Worm (Caenorhabditis elegans): ENCODE measurements around the gene W01A11.1.
A peak's percentile ranks its signal among the peaks of the same experiment; 100 is the strongest.

W01A11.1 gene

DNA sequence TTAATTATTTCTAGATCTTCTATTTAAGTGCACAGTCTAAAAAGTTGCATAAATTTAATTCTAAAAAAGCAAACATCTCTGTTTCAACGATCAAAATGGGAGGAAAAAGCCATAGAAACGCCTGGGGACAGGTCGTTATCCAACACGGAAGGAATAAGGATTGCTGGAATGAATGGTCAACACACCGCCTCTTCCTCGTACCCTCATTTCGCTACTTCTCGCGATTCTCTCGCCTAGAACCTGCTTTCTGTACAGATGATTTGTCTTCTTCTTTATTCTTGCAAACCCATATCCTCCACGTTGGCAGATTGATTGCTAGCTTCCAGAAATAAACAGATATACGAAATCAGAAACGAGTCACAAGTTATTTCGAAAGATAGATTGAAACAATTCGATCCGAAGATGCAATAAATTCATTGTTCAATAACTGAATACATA, 15.9 kb downstream of the W01A11.1 start, which contains the start of gene dpy-11 (continued):
- TF ChIP-seq hif-1 (tag; optimal IDR thresholded peaks at IDR 0.05) (peak in 1 of 2 experiments; percentile 20), zfp-2 (tag; optimal IDR thresholded peaks at IDR 0.05) (no peak), F44E2.7 (GFP tag; IDR thresholded peaks at IDR 0.05) (no peak), tag-97 (GFP tag; IDR thresholded peaks at IDR 0.05) (no peak), spr-1 (tag; optimal IDR thresholded peaks at IDR 0.05) (peak; percentile 53), nhr-102 (tag; optimal IDR thresholded peaks at IDR 0.05) (peak; percentile 29), T26A8.4 (GFP tag; IDR thresholded peaks at IDR 0.05) (peak; percentile 81), nhr-48 (tag; optimal IDR thresholded peaks at IDR 0.05) (peak; percentile 44), ZK337.2 (GFP tag; IDR thresholded peaks at IDR 0.05) (peak; percentile 35; the same call in 1 of the 2 replicates), daf-16 (GFP tag; optimal IDR thresholded peaks at IDR 0.05) (peak in 1 of 2 experiments; percentile 30), daf-16 (tag; optimal IDR thresholded peaks at IDR 0.05) (peak; percentile 21), vab-7 (GFP tag; IDR thresholded peaks at IDR 0.05) (no peak), sdz-12 (GFP tag; optimal IDR thresholded peaks at IDR 0.05) (peak; percentile 90), hlh-11 (tag; optimal IDR thresholded peaks at IDR 0.05) (peak; percentile 79), dmd-8 (GFP tag; IDR thresholded peaks at IDR 0.05) (no peak), php-3 (GFP tag; IDR thresholded peaks at IDR 0.05) (0 out of 2 replicates have a peak, but pooled peaks have one; percentile 8), snpc-1.2 (GFP tag; IDR thresholded peaks at IDR 0.05) (peak; percentile 45; the same call in 1 of the 2 replicates), nhr-237 (tag; optimal IDR thresholded peaks at IDR 0.05) (no peak), spr-3 (GFP tag; optimal IDR thresholded peaks at IDR 0.05) (peak; percentile 12), nhr-28 (tag; optimal IDR thresholded peaks at IDR 0.05) (peak; percentile 36), set-16 (GFP tag; IDR thresholded peaks at IDR 0.05) (no peak), ctbp-1 (GFP tag; IDR thresholded peaks at IDR 0.05) (0 out of 2 replicates have a peak, but pooled peaks have one; percentile 36), nhr-77 (tag; optimal IDR thresholded peaks at IDR 0.05) (peak; percentile 39), Y105C5A.15 (GFP tag; IDR thresholded peaks at IDR 0.05) (0 out of 2 replicates have a peak, but pooled peaks have one; percentile 46), dve-1 (tag; optimal IDR thresholded peaks at IDR 0.05; ENCODE audit: insufficient read depth) (peak; percentile 57), fos-1 (tag; optimal IDR thresholded peaks at IDR 0.05) (no peak), mep-1 (tag; optimal IDR thresholded peaks at IDR 0.05) (peak; percentile 81), mdt-29 (GFP tag; IDR thresholded peaks at IDR 0.05) (peak; percentile 49; the same call in 1 of the 2 replicates), zfp-3 (GFP tag; conservative IDR thresholded peaks at IDR 0.05) (peak; percentile 93), nhr-25 (tag; optimal IDR thresholded peaks at IDR 0.05; ENCODE audit: borderline replicate concordance, insufficient read depth) (peak; percentile 55), mxl-3 (GFP tag; optimal IDR thresholded peaks at IDR 0.05) (peak; percentile 75), Y75B8A.6 (GFP tag; IDR thresholded peaks at IDR 0.05) (peak; percentile 91), pha-4 (GFP tag; IDR thresholded peaks at IDR 0.05) (no peak), pha-4 (tag; optimal IDR thresholded peaks at IDR 0.05) (no peak), madf-9 (GFP tag; conservative IDR thresholded peaks at IDR 0.05) (peak; percentile 59; the same call in 1 of the 2 replicates), gei-8 (GFP tag; optimal IDR thresholded peaks at IDR 0.05) (peak; percentile 46), aha-1 (tag) (peak; percentile 98), lsy-2 (tag; optimal IDR thresholded peaks at IDR 0.05) (peak; percentile 49 to 58), lin-38 (GFP tag; IDR thresholded peaks at IDR 0.05) (peak; percentile 53)

DNA sequence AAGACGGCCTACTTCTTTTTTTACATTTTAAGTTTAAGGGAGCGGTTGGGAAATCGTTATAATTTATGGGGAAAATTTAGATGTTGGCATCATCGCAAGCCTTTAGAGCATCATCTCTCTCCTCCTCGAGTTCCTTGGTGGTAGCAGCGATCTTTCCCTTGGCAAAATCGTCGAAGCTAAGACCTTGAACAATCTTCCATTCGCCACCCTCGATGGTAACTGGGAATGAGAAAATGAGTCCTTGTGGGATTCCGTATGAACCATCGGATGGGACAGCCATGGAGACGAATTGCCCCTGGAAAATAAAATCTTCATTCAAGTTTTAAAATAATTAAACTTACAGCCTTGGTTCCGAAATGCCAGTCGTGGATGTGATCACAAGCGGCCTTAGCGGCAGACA, 16.3 kb downstream of the W01A11.1 start:
- TF ChIP-seq dmd-6 (GFP tag; IDR thresholded peaks at IDR 0.05) (peak; percentile 12; the same call in 1 of the 2 replicates), zag-1 (tag; optimal IDR thresholded peaks at IDR 0.05) (no peak), madf-9 (GFP tag; conservative IDR thresholded peaks at IDR 0.05) (0 out of 2 replicates have a peak, but pooled peaks have one; percentile 2)
